Fruit fly (Drosophila melanogaster): ENCODE measurements around the gene mtgo.
A peak's percentile ranks its signal among the peaks of the same experiment; 100 is the strongest.

Gene mtgo

DNA sequence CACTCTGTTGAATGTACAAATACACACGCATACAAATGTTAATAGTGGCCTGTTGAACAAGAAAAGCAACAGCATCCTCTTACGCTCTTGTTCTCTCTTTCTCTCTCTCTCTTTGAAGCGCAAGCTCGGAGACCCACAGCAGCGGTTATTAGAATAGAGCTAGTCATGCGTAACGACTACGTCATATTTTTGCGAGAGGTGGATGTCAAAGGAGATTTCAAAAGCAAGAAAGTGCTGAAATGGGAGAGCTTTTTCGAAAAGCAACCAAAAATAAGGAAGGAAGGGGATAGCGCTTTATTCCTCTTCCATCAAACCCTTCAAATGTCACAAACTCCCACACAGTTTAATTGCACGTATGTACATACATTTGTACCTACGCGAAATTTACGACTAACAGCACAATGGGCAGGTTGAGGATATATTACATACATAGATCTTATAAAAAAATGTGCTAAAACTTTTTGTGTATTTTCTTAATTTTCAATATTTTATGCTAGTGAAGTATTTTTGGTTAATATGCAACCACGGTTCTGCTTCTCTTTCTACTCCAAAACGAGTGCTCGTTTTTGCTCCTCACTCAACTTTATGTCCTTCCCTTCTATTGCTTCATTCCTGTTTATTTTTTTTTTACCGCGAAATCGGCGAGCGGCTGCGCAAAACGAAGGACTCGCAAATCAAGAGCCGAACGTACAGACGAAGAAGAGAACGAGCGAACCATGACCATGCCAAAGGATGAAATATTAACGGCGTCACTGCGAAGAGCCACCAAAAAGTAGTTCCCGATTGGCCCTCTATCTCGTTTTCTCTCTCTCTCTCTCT is 145.2 kb downstream of the mtgo start:
- TF ChIP-seq CG17801 (GFP tag; optimal IDR thresholded peaks at IDR 0.05; ENCODE audit: partially characterized antibody) = no peak

DNA sequence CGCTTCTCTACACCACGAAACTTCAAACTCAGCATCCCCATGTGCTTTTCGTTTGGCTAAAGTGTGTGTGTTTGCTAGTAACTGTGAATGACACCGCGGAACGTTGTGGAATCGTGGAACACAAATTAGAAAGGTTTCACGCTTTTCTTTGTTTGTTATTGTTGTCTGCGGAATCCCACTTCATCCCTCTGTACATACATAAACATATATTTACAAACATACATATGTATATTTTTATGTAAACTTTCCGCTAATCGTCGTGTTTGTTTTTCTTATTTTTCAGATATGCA is 145.7 kb downstream of the mtgo start:
- no peak for TF ChIP-seq CG17801 (GFP tag; optimal IDR thresholded peaks at IDR 0.05; ENCODE audit: partially characterized antibody)

DNA sequence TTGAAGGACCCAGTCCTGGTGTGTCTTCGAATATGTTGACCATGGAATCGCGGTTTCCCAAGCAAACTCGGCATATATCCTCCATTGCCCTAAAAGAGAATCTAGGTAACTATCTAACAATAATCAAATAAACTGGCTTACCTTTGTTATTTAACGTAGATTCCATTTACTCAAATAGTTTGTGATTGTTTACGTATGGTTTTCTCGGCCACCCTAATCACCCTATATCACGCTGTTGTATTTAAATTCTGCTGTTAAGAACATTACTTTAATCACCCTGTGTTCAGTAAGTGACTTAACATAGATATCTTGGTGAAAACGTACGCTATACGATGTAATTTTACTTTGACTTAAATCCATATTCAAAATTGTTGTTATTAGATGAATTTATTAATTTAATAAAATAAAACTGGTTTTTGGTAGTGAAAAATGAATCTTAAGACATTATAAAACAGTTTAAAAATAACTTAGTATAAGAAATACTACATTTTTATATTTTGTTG is 158.2 kb downstream of the mtgo start:
- TF ChIP-seq CG17801 (GFP tag; optimal IDR thresholded peaks at IDR 0.05; ENCODE audit: partially characterized antibody) = no peak

DNA sequence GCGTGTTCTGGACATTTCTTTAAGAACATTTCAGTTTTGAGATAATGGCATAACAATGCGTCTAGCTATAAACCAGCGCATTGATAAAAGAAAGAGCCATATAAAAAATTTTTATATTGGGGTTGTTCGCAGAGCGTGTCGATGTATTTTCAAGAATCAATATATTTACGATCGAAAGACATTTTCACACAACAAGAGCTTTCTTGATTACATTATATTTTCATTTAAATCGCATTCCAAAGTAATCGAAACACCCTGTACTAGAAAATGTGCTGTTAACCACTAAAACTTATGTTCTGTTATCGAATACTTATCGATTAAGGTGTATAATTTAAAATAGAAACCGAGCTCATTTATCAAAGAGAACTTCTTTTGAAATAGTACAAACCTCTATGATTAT is 158.9 kb downstream of the mtgo start:
- TF ChIP-seq CG17801 (GFP tag; optimal IDR thresholded peaks at IDR 0.05; ENCODE audit: partially characterized antibody) = peak; percentile 59

DNA sequence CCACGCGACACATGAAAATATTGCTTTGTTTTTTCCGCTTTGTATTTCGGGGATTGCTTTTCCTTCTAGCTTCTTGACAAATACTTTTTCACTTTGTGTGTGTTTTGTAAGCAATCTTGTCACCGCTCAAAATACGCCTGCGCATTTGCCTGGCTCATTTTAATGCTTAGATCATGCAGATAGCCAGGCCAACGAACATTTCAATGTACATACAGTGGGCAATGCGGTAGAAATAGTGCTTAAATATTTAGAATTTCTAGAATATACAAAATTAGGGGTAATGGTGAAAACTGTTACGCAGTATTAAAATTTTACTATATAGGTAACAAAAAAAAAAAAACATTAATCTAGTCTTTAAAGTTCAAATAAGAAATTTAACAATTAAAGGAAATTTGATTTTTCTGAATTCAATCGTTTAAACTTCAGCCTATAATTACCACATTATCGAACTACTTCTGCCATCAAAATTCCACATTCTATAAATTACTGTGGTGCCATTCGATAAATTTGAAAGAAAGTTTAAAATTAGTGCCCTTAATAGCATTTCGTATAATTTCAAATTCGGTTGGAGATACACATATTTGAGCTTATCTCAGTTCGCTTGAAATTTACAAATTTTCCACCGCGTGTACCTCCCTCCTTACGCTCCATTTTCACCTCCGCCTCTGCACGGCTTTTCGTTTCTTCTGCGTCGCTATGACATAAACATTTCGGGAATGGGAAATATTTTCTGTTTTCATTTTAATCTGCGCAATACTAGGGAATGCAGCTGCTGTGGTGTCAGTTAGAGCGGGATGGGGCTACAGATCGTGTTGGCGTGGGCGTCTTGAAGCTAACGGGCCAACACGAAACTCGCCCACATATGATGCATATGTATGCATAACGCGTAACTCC is 162.3 kb downstream of the mtgo start:
- no peak for TF ChIP-seq CG17801 (GFP tag; optimal IDR thresholded peaks at IDR 0.05; ENCODE audit: partially characterized antibody)

DNA sequence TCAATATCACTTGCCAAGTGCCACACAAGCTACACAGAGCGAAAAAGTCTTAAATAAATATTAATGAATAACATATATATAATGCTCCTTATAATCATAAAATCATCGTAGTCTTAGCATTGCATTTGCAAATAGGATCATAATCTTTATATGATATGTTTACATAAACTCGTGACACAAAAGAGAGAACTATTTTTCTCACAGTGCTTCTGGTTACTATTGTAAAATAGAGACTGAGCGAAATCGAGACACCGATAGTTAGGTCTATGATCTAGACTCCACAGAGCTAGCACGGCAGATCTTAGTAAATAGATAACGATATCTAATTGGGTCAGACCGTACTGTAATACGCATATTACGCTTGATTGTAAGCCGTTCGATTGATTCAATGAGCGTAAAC is 164.9 kb downstream of the mtgo start:
- no peak for TF ChIP-seq CG17801 (GFP tag; optimal IDR thresholded peaks at IDR 0.05; ENCODE audit: partially characterized antibody)

DNA sequence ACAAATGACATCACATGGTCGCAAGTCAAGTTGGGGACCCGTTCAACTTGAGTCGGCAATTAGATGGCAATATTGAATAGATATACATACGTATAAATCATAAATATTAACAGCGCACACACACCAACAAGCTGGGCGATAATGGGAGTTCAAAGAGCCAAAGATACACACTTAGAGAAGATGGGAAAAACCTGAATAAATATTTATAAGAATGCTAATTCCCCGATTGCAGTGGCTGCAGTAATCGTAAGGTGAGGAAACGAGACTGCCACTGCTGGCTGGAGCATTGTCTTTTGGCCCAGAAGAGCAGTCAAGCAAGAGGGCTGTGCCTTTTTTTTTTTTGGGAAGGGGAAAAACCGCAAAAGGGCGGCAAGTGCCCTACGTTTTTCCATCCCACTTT is 165.4 kb downstream of the mtgo start:
- TF ChIP-seq CG17801 (GFP tag; optimal IDR thresholded peaks at IDR 0.05; ENCODE audit: partially characterized antibody) = no peak

DNA sequence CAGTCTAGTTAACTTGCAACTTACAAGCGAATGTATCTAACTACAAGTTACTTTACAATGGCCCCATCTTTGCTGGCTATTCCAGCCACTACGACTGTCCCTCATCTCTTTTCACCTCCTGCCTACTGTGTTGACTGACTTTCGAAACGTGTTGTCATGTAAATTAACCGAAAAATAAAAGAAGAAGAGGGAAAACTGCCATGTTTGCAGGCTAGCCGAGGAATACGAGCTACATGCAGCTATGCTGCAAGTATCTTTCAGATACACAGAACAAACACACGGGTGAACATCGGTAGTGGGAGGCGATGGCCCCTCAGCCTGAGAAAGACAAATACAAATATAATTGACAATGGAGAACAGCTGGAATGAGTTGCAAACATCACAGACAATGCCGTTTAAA is 165.9 kb downstream of the mtgo start:
- no peak for TF ChIP-seq CG17801 (GFP tag; optimal IDR thresholded peaks at IDR 0.05; ENCODE audit: partially characterized antibody)

DNA sequence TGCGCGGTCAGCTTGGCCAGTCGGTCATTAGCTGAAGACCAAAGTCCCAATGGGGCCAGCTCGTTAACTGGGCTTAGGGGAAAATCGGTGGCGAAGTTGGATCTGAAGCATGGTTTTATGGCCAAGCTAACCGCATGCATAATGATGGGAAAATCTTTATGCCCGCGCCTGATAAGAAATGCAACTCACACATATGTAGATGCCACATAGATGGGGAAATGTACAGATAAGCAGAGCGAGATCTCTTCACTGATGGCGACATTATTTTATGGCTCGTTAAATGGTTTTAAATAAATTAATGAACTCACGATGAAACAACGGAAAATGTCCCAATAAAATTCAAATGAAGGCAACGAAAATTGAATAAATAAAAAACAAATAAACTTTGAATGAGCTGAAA is 167.1 kb downstream of the mtgo start:
- no peak for TF ChIP-seq CG17801 (GFP tag; optimal IDR thresholded peaks at IDR 0.05; ENCODE audit: partially characterized antibody)
